Worm (Caenorhabditis elegans): ENCODE results near the gene nkat-3.

nkat-3 gene

DNA sequence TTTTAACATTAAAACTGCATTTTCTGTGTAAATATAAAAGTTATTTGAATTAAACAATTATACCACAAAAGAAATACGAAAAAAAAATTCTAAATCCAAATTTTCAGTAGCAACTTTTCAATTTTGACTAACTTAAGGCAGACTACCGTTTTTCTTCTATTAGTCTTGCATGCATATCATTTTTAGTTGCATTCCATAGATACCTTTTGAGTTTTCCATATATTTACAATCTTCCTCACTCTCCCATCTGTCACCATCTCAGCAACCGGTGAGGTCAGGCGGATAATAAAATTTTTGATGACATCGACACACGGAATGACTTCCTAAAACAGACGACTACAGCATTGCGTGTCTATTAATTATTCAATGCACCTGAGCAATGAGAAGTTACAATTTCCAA, 37.2 kb downstream of the nkat-3 start, which contains the start of gene gcy-36:
Gene gcy-36 (plus strand): TSS at position 301 of the 400 bp plus-strand sequence.
- TF ChIP-seq attf-5 (GFP tag; optimal IDR thresholded peaks at IDR 0.05) = no peak
- no peak for TF ChIP-seq xnd-1 (tag; optimal IDR thresholded peaks at IDR 0.05)
- no peak for TF ChIP-seq dpff-1 (tag; optimal IDR thresholded peaks at IDR 0.05)
- TF ChIP-seq lir-1 (GFP tag; conservative IDR thresholded peaks at IDR 0.05) = no peak
- no peak for TF ChIP-seq efl-1 (GFP tag; optimal IDR thresholded peaks at IDR 0.05)
- no peak for TF ChIP-seq F39B2.1 (GFP tag; IDR thresholded peaks at IDR 0.05)
- TF ChIP-seq ceh-100 (GFP tag; IDR thresholded peaks at IDR 0.05) = no peak
- TF ChIP-seq somi-1 (GFP tag; optimal IDR thresholded peaks at IDR 0.05) = no peak
- TF ChIP-seq ztf-22 (GFP tag; optimal IDR thresholded peaks at IDR 0.05) = no peak
- TF ChIP-seq ztf-6 (GFP tag; IDR thresholded peaks at IDR 0.05) = no peak
- TF ChIP-seq ZK185.1 (tag; optimal IDR thresholded peaks at IDR 0.05; ENCODE audit: poor library complexity, severe bottlenecking) = no peak
- TF ChIP-seq T26A5.8 (tag; optimal IDR thresholded peaks at IDR 0.05) = no peak

DNA sequence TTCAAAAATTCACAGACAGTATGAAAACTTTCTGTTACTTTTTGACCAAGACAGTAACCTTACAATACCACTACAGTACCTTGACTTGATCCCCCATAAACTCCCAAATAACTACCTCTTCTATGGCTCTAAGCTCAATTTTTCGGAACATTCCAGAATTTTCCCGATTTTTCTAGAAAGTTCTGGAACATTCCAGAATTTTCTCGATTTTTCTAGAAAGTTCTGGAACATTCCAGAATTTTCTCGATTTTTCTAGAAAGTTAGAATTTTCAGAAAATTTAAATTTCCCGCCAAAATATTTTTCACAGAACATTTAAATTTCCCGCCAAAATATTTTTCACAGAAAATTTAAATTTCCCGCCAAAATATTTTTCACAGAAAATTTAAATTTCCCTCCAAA, 40.4 kb downstream of the nkat-3 start:
- peak; percentile 91 for TF ChIP-seq hsf-1 (GFP tag; IDR thresholded peaks at IDR 0.05)

DNA sequence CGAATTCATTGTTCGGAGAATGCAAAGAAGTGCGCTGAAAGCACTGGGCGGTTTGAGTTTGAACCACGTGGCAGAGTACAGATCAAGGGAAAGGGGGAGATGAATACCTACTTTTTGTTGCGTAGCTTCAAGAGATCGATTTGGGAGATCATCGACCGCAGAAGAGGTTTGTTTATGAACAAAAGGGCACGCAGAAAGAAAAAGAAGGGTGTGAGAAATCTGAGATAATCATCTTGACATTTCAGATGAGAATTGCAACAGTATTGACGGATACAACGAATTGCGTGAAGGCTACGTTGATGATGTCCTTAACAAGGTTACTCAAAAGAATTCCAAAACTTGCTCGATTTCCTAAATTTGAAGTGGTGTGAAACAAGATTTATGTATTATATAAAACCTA, 43.7 kb downstream of the nkat-3 start:
- TF ChIP-seq mcd-1 (GFP tag; IDR thresholded peaks at IDR 0.05) (no peak), ztf-18 (tag; optimal IDR thresholded peaks at IDR 0.05) (no peak), dpff-1 (tag; optimal IDR thresholded peaks at IDR 0.05) (no peak), sdz-38 (tag; optimal IDR thresholded peaks at IDR 0.05) (no peak), hmg-20 (GFP tag; IDR thresholded peaks at IDR 0.05) (no peak), Y79H2A.3 (GFP tag; conservative IDR thresholded peaks at IDR 0.05) (no peak), lin-54 (GFP tag; optimal IDR thresholded peaks at IDR 0.05) (no peak), tbp1 (GFP tag; optimal IDR thresholded peaks at IDR 0.05) (no peak), sea-2 (GFP tag; IDR thresholded peaks at IDR 0.05) (no peak), sptf-2 (GFP tag; optimal IDR thresholded peaks at IDR 0.05) (no peak), ztf-28 (GFP tag; IDR thresholded peaks at IDR 0.05) (no peak), mes-4 (tag; optimal IDR thresholded peaks at IDR 0.05) (no peak), dox-1 (GFP tag; IDR thresholded peaks at IDR 0.05) (no peak), ekl-4 (GFP tag; IDR thresholded peaks at IDR 0.05) (no peak), egl-44 (GFP tag; IDR thresholded peaks at IDR 0.05) (no peak)

DNA sequence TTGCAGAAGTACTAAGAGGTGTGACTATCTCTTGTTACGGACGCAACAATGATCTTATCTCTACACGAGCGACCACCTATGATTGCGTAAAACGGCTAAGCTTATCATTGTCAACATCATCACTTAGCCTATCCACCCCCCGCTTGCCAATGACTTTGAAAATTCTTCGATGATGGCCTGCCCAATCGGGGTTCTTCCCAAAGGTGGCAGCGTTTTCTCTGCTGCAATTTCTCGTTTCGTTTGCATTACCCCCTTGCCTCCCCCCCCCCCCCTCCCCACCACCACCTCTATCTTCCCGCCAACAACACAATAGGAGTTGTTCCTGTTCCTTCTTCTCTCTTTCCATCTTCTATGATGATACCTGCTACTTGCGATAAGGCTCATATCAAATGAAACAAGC, 45.6 kb downstream of the nkat-3 start:
- no peak for TF ChIP-seq F52B5.7 (tag; optimal IDR thresholded peaks at IDR 0.05)
- no peak for TF ChIP-seq madf-3 (GFP tag; IDR thresholded peaks at IDR 0.05)
- no peak for TF ChIP-seq C06A6.2 (GFP tag; conservative IDR thresholded peaks at IDR 0.05)
- peak; percentile 51; the same call in 1 of the 2 replicates for TF ChIP-seq zfh-2 (GFP tag; conservative IDR thresholded peaks at IDR 0.05)
- no peak for TF ChIP-seq rcor-1 (GFP tag; IDR thresholded peaks at IDR 0.05)
- TF ChIP-seq attf-5 (GFP tag; optimal IDR thresholded peaks at IDR 0.05) = no peak
- no peak for TF ChIP-seq F22D6.2 (tag; optimal IDR thresholded peaks at IDR 0.05)
- no peak for TF ChIP-seq tlf-1 (GFP tag; optimal IDR thresholded peaks at IDR 0.05)
- no peak for TF ChIP-seq sdz-38 (tag; optimal IDR thresholded peaks at IDR 0.05)
- no peak for TF ChIP-seq tbx-9 (tag; optimal IDR thresholded peaks at IDR 0.05; ENCODE audit: borderline replicate concordance)
- no peak for TF ChIP-seq ccch-3 (GFP tag; optimal IDR thresholded peaks at IDR 0.05)
- peak; percentile 19; the same call in 1 of the 2 replicates for TF ChIP-seq egrh-3 (GFP tag; IDR thresholded peaks at IDR 0.05)
- no peak for TF ChIP-seq athp-1 (tag; optimal IDR thresholded peaks at IDR 0.05)
- 0 out of 2 replicates have a peak, but pooled peaks have one; percentile 7 for TF ChIP-seq hmg-1.2 (GFP tag; IDR thresholded peaks at IDR 0.05)
- TF ChIP-seq F39B2.1 (GFP tag; IDR thresholded peaks at IDR 0.05) = no peak
